Worm (Caenorhabditis elegans) whole organism, early embryonic: ENCODE results near the gene C36B7.4.

ENCODE experiments used
- F13C5.2 ChIP-seq: sonication (generic microtip); optimal IDR thresholded peaks from 2 replicates; lab custom pipeline; 2017; ENCODE audit warnings: mild to moderate bottlenecking, missing genetic modification characterization, inconsistent platforms, missing compliant biosample characterization
- ama-1 ChIP-seq: fragments of 150-350 bp; optimal IDR thresholded peaks from 2 replicates; lab custom pipeline; 2014
- flt-1 ChIP-seq: fragments of 200-800 bp; sonication (Bioruptor generic); IDR thresholded peaks from 2 replicates; pipeline ENCODE4 v1.3.6; 2022; ENCODE audit warnings: missing genetic modification characterization, missing compliant biosample characterization
- hnd-1 ChIP-seq: sonication (generic microtip); optimal IDR thresholded peaks from 2 replicates; lab custom pipeline; 2016; ENCODE audit warnings: missing genetic modification characterization, missing compliant biosample characterization
- scrt-1 ChIP-seq: fragments of 200-800 bp; sonication (Bioruptor generic); IDR thresholded peaks from 2 replicates; pipeline ENCODE4 v1.3.6; 2022; ENCODE audit warnings: missing genetic modification characterization, missing compliant biosample characterization
- tra-4 ChIP-seq: sonication (generic microtip); optimal IDR thresholded peaks from 2 replicates; lab custom pipeline; 2017; ENCODE audit warnings: missing genetic modification characterization, missing compliant biosample characterization

ce11 chrX:7037998-7038397 is 47.8 kb downstream of the C36B7.4 start:
- TF ChIP-seq ama-1 (lab: Kevin White, UChicago) (no peak), scrt-1 (GFP tag; lab: Robert Waterston, UW) (no peak), F13C5.2 (tag; lab: Kevin White, UChicago) (no peak), tra-4 (no peak), flt-1 (no peak), hnd-1 (tag; lab: Kevin White, UChicago) (no peak)
